Worm (Caenorhabditis elegans) whole organism, mixed stage, embryonic: ENCODE results near the gene asp-18.
A peak's percentile ranks its signal among the peaks of the same experiment; 100 is the strongest.

Source experiments
- M03D4.4 ChIP-seq: sonication (generic microtip); optimal IDR thresholded peaks from 2 replicates; lab custom pipeline; 2017; ENCODE audit warnings: mild to moderate bottlenecking, missing genetic modification characterization, missing compliant biosample characterization
- bed-3 ChIP-seq: fragments of 200-800 bp; sonication (Bioruptor generic); optimal IDR thresholded peaks from 3 replicates; lab custom pipeline; 2018; ENCODE audit warnings: mild to moderate bottlenecking, missing genetic modification characterization, moderate library complexity, missing compliant biosample characterization
- blmp-1 ChIP-seq: fragments of 150-350 bp; optimal IDR thresholded peaks from 2 replicates; lab custom pipeline; 2014; ENCODE audit warnings: missing biosample characterization, missing genetic modification characterization
- ceh-39 ChIP-seq: fragments of 150-350 bp; optimal IDR thresholded peaks from 2 replicates; lab custom pipeline; 2014; ENCODE audit warnings: missing biosample characterization, missing genetic modification characterization
- ceh-43 ChIP-seq: fragments of 200-800 bp; sonication (Bioruptor generic); optimal IDR thresholded peaks from 2 replicates; lab custom pipeline; 2018; ENCODE audit warnings: mild to moderate bottlenecking, missing genetic modification characterization, moderate library complexity, missing compliant biosample characterization
- ces-1 ChIP-seq: fragments of 150-350 bp; optimal IDR thresholded peaks from 2 replicates; lab custom pipeline; 2014; ENCODE audit warnings: missing biosample characterization, missing genetic modification reagents, missing genetic modification characterization
- cnd-1 ChIP-seq: fragments of 200-800 bp; sonication (Bioruptor generic); optimal IDR thresholded peaks from 2 replicates; lab custom pipeline; 2018; ENCODE audit warnings: mild to moderate bottlenecking, missing genetic modification characterization, missing compliant biosample characterization
- drap-1 ChIP-seq: fragments of 200-800 bp; sonication (Bioruptor generic); optimal IDR thresholded peaks from 3 replicates; lab custom pipeline; 2018; ENCODE audit warnings: mild to moderate bottlenecking, missing genetic modification characterization, missing compliant biosample characterization
- elt-1 ChIP-seq: sonication (generic microtip); optimal IDR thresholded peaks from 2 replicates; lab custom pipeline; 2017; ENCODE audit warnings: missing genetic modification characterization, mild to moderate bottlenecking, missing compliant biosample characterization, antibody characterized with exemption, moderate library complexity, borderline replicate concordance; ENCODE audit not compliant: insufficient read depth
- elt-3 ChIP-seq: fragments of 150-350 bp; optimal IDR thresholded peaks from 2 replicates; lab custom pipeline; 2014; ENCODE audit warnings: missing biosample characterization, missing genetic modification characterization
- ham-2 ChIP-seq: fragments of 200-800 bp; sonication (Bioruptor generic); optimal IDR thresholded peaks from 2 replicates; lab custom pipeline; 2018; ENCODE audit warnings: mild to moderate bottlenecking, missing genetic modification characterization, missing compliant biosample characterization
- hlh-1 ChIP-seq: fragments of 150-350 bp; optimal IDR thresholded peaks from 2 replicates; lab custom pipeline; 2014; ENCODE audit warnings: missing biosample characterization, missing genetic modification reagents, missing genetic modification characterization
- lin-13 ChIP-seq: fragments of 150-350 bp; optimal IDR thresholded peaks from 2 replicates; lab custom pipeline; 2014; ENCODE audit warnings: missing biosample characterization, missing genetic modification characterization
- lin-32 ChIP-seq: fragments of 200-800 bp; sonication (Bioruptor generic); optimal IDR thresholded peaks from 2 replicates; lab custom pipeline; 2018; ENCODE audit warnings: mild to moderate bottlenecking, missing genetic modification characterization, missing compliant biosample characterization
- lsy-2 ChIP-seq: fragments of 150-350 bp; optimal IDR thresholded peaks from 2 replicates; lab custom pipeline; 2014; ENCODE audit warnings: missing biosample characterization, missing genetic modification characterization
- mab-5 ChIP-seq: fragments of 150-350 bp; optimal IDR thresholded peaks from 2 replicates; lab custom pipeline; 2014; ENCODE audit warnings: missing biosample characterization, missing genetic modification characterization
- mep-1 ChIP-seq: fragments of 150-350 bp; optimal IDR thresholded peaks from 2 replicates; lab custom pipeline; 2017; ENCODE audit warnings: missing biosample characterization, missing genetic modification reagents, missing genetic modification characterization, inconsistent platforms
- mls-2 ChIP-seq: sonication (generic microtip); optimal IDR thresholded peaks from 2 replicates; lab custom pipeline; 2016; ENCODE audit warnings: mild to moderate bottlenecking, missing genetic modification characterization, moderate library complexity, missing compliant biosample characterization
- nhr-2 ChIP-seq: fragments of 150-350 bp; optimal IDR thresholded peaks from 2 replicates; lab custom pipeline; 2014; ENCODE audit warnings: missing biosample characterization, missing genetic modification characterization
- nhr-237 ChIP-seq: fragments of 150-350 bp; optimal IDR thresholded peaks from 2 replicates; lab custom pipeline; 2014; ENCODE audit warnings: missing biosample characterization, missing genetic modification characterization
- nhr-28 ChIP-seq: fragments of 150-350 bp; optimal IDR thresholded peaks from 2 replicates; lab custom pipeline; 2014; ENCODE audit warnings: missing biosample characterization, missing genetic modification characterization
- nhr-76 ChIP-seq: sonication (generic microtip); optimal IDR thresholded peaks from 2 replicates; lab custom pipeline; 2017; ENCODE audit warnings: missing biosample characterization, missing genetic modification characterization
- sem-2 ChIP-seq: fragments of 200-800 bp; sonication (Bioruptor generic); optimal IDR thresholded peaks from 2 replicates; lab custom pipeline; 2018; ENCODE audit warnings: mild to moderate bottlenecking, missing genetic modification characterization, missing compliant biosample characterization
- snpc-4 ChIP-seq: fragments of 150-350 bp; optimal IDR thresholded peaks from 2 replicates; lab custom pipeline; 2014; ENCODE audit warnings: missing biosample characterization, missing genetic modification characterization
- sptf-1 ChIP-seq: sonication (generic microtip); optimal IDR thresholded peaks from 2 replicates; lab custom pipeline; 2017; ENCODE audit warnings: mild to moderate bottlenecking, missing genetic modification characterization, moderate library complexity, missing compliant biosample characterization
- tbx-8 ChIP-seq: fragments of 200-800 bp; sonication (Bioruptor generic); optimal IDR thresholded peaks from 2 replicates; lab custom pipeline; 2018; ENCODE audit warnings: mild to moderate bottlenecking, missing genetic modification characterization, moderate library complexity, missing compliant biosample characterization
- unc-120 ChIP-seq: sonication (generic microtip); optimal IDR thresholded peaks from 2 replicates; lab custom pipeline; 2017; ENCODE audit warnings: missing genetic modification characterization, missing compliant biosample characterization; ENCODE audit not compliant: poor library complexity, severe bottlenecking
- unc-62 ChIP-seq: fragments of 150-350 bp; optimal IDR thresholded peaks from 2 replicates; lab custom pipeline; 2014; ENCODE audit warnings: missing biosample characterization, missing genetic modification reagents, missing genetic modification characterization
- zip-8 ChIP-seq: fragments of 150-350 bp; optimal IDR thresholded peaks from 2 replicates; lab custom pipeline; 2014; ENCODE audit warnings: missing biosample characterization, missing genetic modification characterization

Gene asp-18

ce11 chrV:18706063-18706620 is 25.3 kb downstream of the asp-18 start, which contains the start of gene Y17D7C.1:
Gene Y17D7C.1 (plus strand): TSS chrV:18706570.
- TF ChIP-seq elt-3 (no peak), hlh-1 (tag; lab: Kevin White, UChicago) (peak; percentile 26)

ce11 chrV:18705319-18706062 is 26.0 kb downstream of the asp-18 start:
- TF ChIP-seq mab-5 (tag; lab: Kevin White, UChicago) (no peak), M03D4.4 (no peak), ces-1 (GFP tag; lab: Kevin White, UChicago) (no peak), nhr-2 (tag; lab: Kevin White, UChicago) (no peak), nhr-237 (tag; lab: Kevin White, UChicago) (no peak), lin-32 (no peak)

ce11 chrV:18701306-18701705 is 30.2 kb downstream of the asp-18 start, which contains the start of gene Y69H2.9:
Gene Y69H2.9 (plus strand): TSS chrV:18701538.
- TF ChIP-seq ces-1 (GFP tag; lab: Kevin White, UChicago) (no peak), zip-8 (tag; lab: Kevin White, UChicago) (no peak), drap-1 (GFP tag; lab: Kevin White, UChicago) (no peak), mls-2 (tag; lab: Kevin White, UChicago) (no peak), lsy-2 (no peak), M03D4.4 (no peak), unc-120 (no peak), ceh-43 (GFP tag; lab: Kevin White, UChicago) (no peak), elt-1 (tag; lab: Kevin White, UChicago) (no peak)

DNA sequence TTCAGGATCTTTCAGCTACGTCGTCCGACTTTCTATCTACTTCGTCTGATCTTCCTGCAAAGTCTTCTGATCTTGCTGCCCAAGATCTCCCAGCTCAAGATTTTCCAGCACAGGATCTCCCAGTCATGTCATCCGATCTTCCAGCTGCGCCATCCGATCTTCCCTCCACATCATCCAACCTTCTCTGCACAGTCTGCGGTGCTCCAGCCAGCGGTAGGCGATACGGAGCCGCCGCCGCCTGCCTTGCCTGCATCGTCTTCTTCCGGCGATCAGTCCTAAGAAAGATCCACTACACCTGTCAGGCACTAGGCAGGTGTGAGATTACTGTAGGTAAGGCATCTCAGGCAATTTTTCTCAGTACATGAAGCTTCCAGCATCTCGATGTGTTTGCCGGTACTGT is 32.2 kb downstream of the asp-18 start, which contains the start of gene nhr-241:
Gene nhr-241 (plus strand): TSS at position 126 of the 400 bp plus-strand sequence.
- TF ChIP-seq drap-1 (GFP tag; lab: Kevin White, UChicago) (no peak), bed-3 (GFP tag; lab: Kevin White, UChicago) (no peak), mep-1 (tag; lab: Kevin White, UChicago) (no peak), blmp-1 (no peak), nhr-2 (tag; lab: Kevin White, UChicago) (no peak), ham-2 (GFP tag; lab: Kevin White, UChicago) (no peak), lin-32 (no peak), cnd-1 (tag; lab: Kevin White, UChicago) (no peak), tbx-8 (GFP tag; lab: Kevin White, UChicago) (no peak), nhr-28 (tag; lab: Kevin White, UChicago) (no peak), elt-3 (no peak), lin-13 (no peak), M03D4.4 (no peak), sptf-1 (no peak), hlh-1 (tag; lab: Kevin White, UChicago) (no peak), snpc-4 (tag; lab: Kevin White, UChicago) (no peak), mls-2 (tag; lab: Kevin White, UChicago) (no peak)

DNA sequence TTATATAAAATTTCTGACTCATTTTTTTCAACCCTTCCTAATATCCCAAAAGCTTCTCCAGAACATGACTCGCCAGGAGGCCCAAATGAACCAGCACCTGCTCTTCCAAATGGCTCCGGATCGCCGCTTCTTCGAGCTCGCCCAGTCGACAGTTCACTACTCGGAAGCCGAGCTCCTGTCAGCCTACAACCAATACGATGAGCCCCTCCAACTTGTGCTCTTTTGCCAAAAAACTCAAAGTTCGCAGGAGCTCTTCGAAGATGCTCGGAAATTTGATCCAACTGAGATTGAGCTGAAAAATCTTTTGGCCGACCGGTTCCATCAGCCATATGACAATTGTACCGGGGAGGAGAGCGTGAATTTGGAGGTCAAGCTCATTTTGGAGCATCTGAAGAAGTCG is 36.0 kb downstream of the asp-18 start:
- TF ChIP-seq sem-2 (GFP tag; lab: Kevin White, UChicago) (no peak), mls-2 (tag; lab: Kevin White, UChicago) (no peak), nhr-76 (no peak), ceh-39 (tag; lab: Kevin White, UChicago) (no peak), sptf-1 (no peak), ces-1 (GFP tag; lab: Kevin White, UChicago) (no peak), nhr-237 (tag; lab: Kevin White, UChicago) (no peak), hlh-1 (tag; lab: Kevin White, UChicago) (no peak)

DNA sequence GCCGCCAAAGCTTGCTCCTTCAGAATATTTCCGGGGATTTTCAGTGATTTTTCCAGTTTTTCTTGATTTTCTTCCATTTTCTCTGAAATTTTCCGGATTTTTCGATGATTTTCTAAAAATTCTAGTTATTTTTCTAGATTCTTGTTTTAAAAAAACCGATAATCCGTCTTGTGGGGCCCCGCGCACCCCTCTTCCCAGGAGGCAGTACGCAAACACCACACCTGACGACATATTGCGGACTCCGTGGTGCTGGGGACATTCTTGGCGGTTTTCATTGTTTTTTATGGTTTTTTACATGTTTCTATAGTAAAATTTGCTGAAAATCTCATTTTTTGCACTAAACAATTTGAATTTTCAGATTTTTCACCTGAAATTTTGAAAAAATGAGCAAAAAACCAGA is 41.8 kb downstream of the asp-18 start, which contains the start of the genes ubc-19 and Y69H2.7:
Gene ubc-19 (minus strand): TSS at position 82 of the 400 bp plus-strand sequence.
Gene Y69H2.7 (plus strand): TSS at position 309 of the 400 bp plus-strand sequence.
- TF ChIP-seq ceh-39 (tag; lab: Kevin White, UChicago) (peak; percentile 79), ceh-43 (GFP tag; lab: Kevin White, UChicago) (no peak), sptf-1 (peak; percentile 35), bed-3 (GFP tag; lab: Kevin White, UChicago) (no peak), lsy-2 (peak; percentile 23), unc-62 (GFP tag; lab: Kevin White, UChicago) (no peak), lin-13 (peak; percentile 4)
